Worm (Caenorhabditis elegans): Measurements from ENCODE around the gene C18H7.12.

C18H7.12 gene

ce11 chrIV:620324-620723, 32.7 kb upstream of the C18H7.12 start (continued):
- TF ChIP-seq D2030.7 (GFP tag; IDR thresholded peaks at IDR 0.05) (peak; percentile 57), aptf-2 (GFP tag; conservative IDR thresholded peaks at IDR 0.05) (peak; percentile 20; the same call in 1 of the 2 replicates), chd-7 (tag; optimal IDR thresholded peaks at IDR 0.05) (peak; percentile 42), ztf-25 (GFP tag; IDR thresholded peaks at IDR 0.05) (peak; percentile 68; the same call in 1 of the 2 replicates), F55B11.4 (tag; optimal IDR thresholded peaks at IDR 0.05; ENCODE audit: borderline replicate concordance, insufficient read depth) (no peak), bed-1 (GFP tag; IDR thresholded peaks at IDR 0.05) (no peak), F39B2.1 (GFP tag; IDR thresholded peaks at IDR 0.05) (no peak), nfya-1 (tag; optimal IDR thresholded peaks at IDR 0.05; ENCODE audit: borderline replicate concordance, insufficient read depth) (no peak), B0019.2 (GFP tag; conservative IDR thresholded peaks at IDR 0.05) (peak; percentile 55; the same call in 1 of the 2 replicates), madf-10 (tag; optimal IDR thresholded peaks at IDR 0.05) (peak; percentile 44), tlf-1 (GFP tag; optimal IDR thresholded peaks at IDR 0.05) (no peak), ztf-26 (tag; optimal IDR thresholded peaks at IDR 0.05) (no peak), ccch-3 (GFP tag; optimal IDR thresholded peaks at IDR 0.05) (no peak), Y95B8A.8 (GFP tag; IDR thresholded peaks at IDR 0.05) (no peak), rec-8 (tag; optimal IDR thresholded peaks at IDR 0.05) (peak; percentile 30 to 47), tbp1 (GFP tag; optimal IDR thresholded peaks at IDR 0.05) (peak; percentile 94), pha-4 (tag; optimal IDR thresholded peaks at IDR 0.05) (no peak), C17E4.6 (GFP tag; IDR thresholded peaks at IDR 0.05) (no peak), snpc-4 (GFP tag; optimal IDR thresholded peaks at IDR 0.05) (peak; percentile 7), snpc-4 (tag; optimal IDR thresholded peaks at IDR 0.05) (peak in 2 of 4 experiments; percentile 35 to 59), cebp-2 (GFP tag; IDR thresholded peaks at IDR 0.05) (no peak), hlh-12 (tag; optimal IDR thresholded peaks at IDR 0.05) (peak; percentile 45), sptf-2 (GFP tag; optimal IDR thresholded peaks at IDR 0.05) (no peak), B0336.3 (GFP tag; IDR thresholded peaks at IDR 0.05) (no peak), lin-40 (tag; optimal IDR thresholded peaks at IDR 0.05) (no peak), ZK185.1 (tag; optimal IDR thresholded peaks at IDR 0.05; ENCODE audit: poor library complexity, severe bottlenecking) (no peak), gei-17 (GFP tag; optimal IDR thresholded peaks at IDR 0.05) (no peak), ceh-40 (GFP tag; IDR thresholded peaks at IDR 0.05) (peak; percentile 83; the same call in 1 of the 2 replicates), fkh-3 (tag; optimal IDR thresholded peaks at IDR 0.05) (no peak), let-526 (GFP tag; IDR thresholded peaks at IDR 0.05) (0 out of 2 replicates have a peak, but pooled peaks have one; percentile 17)

- TF ChIP-seq F57A8.1 (GFP tag; optimal IDR thresholded peaks at IDR 0.05): no peak
- TF ChIP-seq B0019.2 (GFP tag; conservative IDR thresholded peaks at IDR 0.05): no peak
- TF ChIP-seq ztf-6 (GFP tag; IDR thresholded peaks at IDR 0.05): no peak
- TF ChIP-seq egrh-3 (GFP tag; IDR thresholded peaks at IDR 0.05): no peak
- TF ChIP-seq sptf-2 (GFP tag; optimal IDR thresholded peaks at IDR 0.05): no peak
- no peak for TF ChIP-seq ztf-25 (GFP tag; IDR thresholded peaks at IDR 0.05)
- no peak for TF ChIP-seq cebp-1 (GFP tag; IDR thresholded peaks at IDR 0.05)
- TF ChIP-seq cebp-1 (tag; optimal IDR thresholded peaks at IDR 0.05): no peak
- TF ChIP-seq sdz-38 (tag; optimal IDR thresholded peaks at IDR 0.05): no peak
- TF ChIP-seq egl-18 (GFP tag; IDR thresholded peaks at IDR 0.05): no peak
- no peak for TF ChIP-seq snpc-1.3 (tag; optimal IDR thresholded peaks at IDR 0.05; ENCODE audit: insufficient read depth)
- no peak for TF ChIP-seq die-1 (tag; optimal IDR thresholded peaks at IDR 0.05)
- TF ChIP-seq unc-130 (GFP tag; optimal IDR thresholded peaks at IDR 0.05): no peak
- TF ChIP-seq mxl-1 (tag; optimal IDR thresholded peaks at IDR 0.05): no peak
- no peak for TF ChIP-seq akir-1 (GFP tag; optimal IDR thresholded peaks at IDR 0.05)
- TF ChIP-seq ztf-28 (GFP tag; IDR thresholded peaks at IDR 0.05): no peak
- no peak for TF ChIP-seq aptf-2 (GFP tag; conservative IDR thresholded peaks at IDR 0.05)
Measured at ce11 chrIV:619766-620165, 32.1 kb upstream of the C18H7.12 start.

All from whole organism, young adult.